Worm (Caenorhabditis elegans): Measurements from ENCODE around the gene sbp-1.

DNA sequence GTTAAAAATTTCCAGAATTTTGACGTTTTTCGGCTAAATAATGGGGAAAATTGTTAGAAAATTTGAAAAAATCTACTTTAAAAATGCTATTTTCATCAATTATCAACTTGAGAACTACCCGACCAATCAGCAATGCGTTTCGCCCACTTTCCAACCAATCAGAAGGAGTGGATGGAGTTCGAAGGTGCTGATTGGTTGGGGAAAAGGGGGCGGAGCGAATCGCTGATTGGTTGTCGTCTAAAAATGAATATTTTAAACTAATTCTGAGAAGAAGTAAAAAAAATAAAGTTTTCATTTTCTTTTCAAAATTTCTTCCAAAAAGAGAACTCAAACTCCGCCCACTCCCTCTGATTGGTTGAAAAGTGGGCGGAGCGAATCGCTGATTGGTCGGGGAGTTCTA is 47.9 kb upstream of the sbp-1 start:
- TF ChIP-seq dao-5 (tag; optimal IDR thresholded peaks at IDR 0.05) (no peak), him-1 (tag; optimal IDR thresholded peaks at IDR 0.05) (no peak)
